Fruit fly (Drosophila melanogaster) whole organism, prepupa: Measurements from ENCODE around the gene Ts.
A peak's percentile ranks its signal among the peaks of the same experiment; 100 is the strongest.

Experiments used
- Blimp-1 ChIP-seq: fragments of 200-800 bp; sonication (Bioruptor generic); optimal IDR thresholded peaks from 3 replicates; lab custom pipeline; 2017; ENCODE audit warnings: missing biosample characterization, missing genetic modification characterization, mild to moderate bottlenecking, moderate library complexity, missing genetic modification reagents
- CG10631 ChIP-seq: fragments of 200-800 bp; sonication (Bioruptor generic); optimal IDR thresholded peaks from 2 replicates; lab custom pipeline; 2016; ENCODE audit warnings: missing biosample characterization, missing genetic modification characterization
- CG10669 ChIP-seq: fragments of 200-800 bp; sonication (Bioruptor generic); optimal IDR thresholded peaks from 3 replicates; lab custom pipeline; 2018; ENCODE audit warnings: missing biosample characterization, mild to moderate bottlenecking, missing genetic modification characterization, moderate library complexity
- CG11294 ChIP-seq: fragments of 200-800 bp; sonication (Bioruptor generic); IDR thresholded peaks from 2 replicates; pipeline ENCODE4 v1.3.6; 2022; ENCODE audit warnings: missing biosample characterization, missing genetic modification characterization
- CG11762 ChIP-seq: fragments of 200-800 bp; sonication (Bioruptor generic); optimal IDR thresholded peaks from 3 replicates; lab custom pipeline; 2016; ENCODE audit warnings: missing biosample characterization, missing genetic modification characterization; ENCODE audit not compliant: insufficient read depth
- CG11902 ChIP-seq: fragments of 200-800 bp; sonication (Bioruptor generic); optimal IDR thresholded peaks from 3 replicates; lab custom pipeline; 2016; ENCODE audit warnings: missing biosample characterization, missing genetic modification characterization
- CG15336 ChIP-seq: fragments of 200-800 bp; sonication (Bioruptor generic); IDR thresholded peaks from 2 replicates; pipeline ENCODE4 v1.3.6; 2022; ENCODE audit warnings: missing biosample characterization, missing genetic modification characterization
- CG16779 ChIP-seq: fragments of 200-800 bp; sonication (Bioruptor generic); optimal IDR thresholded peaks from 3 replicates; lab custom pipeline; 2017; ENCODE audit warnings: missing biosample characterization, mild to moderate bottlenecking, missing genetic modification characterization
- CG3032 ChIP-seq: fragments of 200-800 bp; optimal IDR thresholded peaks from 2 replicates; lab custom pipeline; 2019; ENCODE audit warnings: missing biosample characterization, mild to moderate bottlenecking, missing genetic modification characterization, moderate library complexity
- CG31627 ChIP-seq: fragments of 200-800 bp; sonication (Bioruptor generic); optimal IDR thresholded peaks from 3 replicates; lab custom pipeline; 2016; ENCODE audit warnings: missing biosample characterization, missing genetic modification characterization
- CG32006 ChIP-seq: fragments of 200-800 bp; sonication (Bioruptor generic); optimal IDR thresholded peaks from 3 replicates; lab custom pipeline; 2017; ENCODE audit warnings: missing biosample characterization, mild to moderate bottlenecking, missing genetic modification characterization
- CG34406 ChIP-seq: fragments of 200-800 bp; sonication (Bioruptor generic); optimal IDR thresholded peaks from 3 replicates; lab custom pipeline; 2016; ENCODE audit warnings: missing biosample characterization, missing genetic modification characterization
- CG4318 ChIP-seq: fragments of 200-800 bp; sonication (Bioruptor generic); optimal IDR thresholded peaks from 3 replicates; lab custom pipeline; 2017; ENCODE audit warnings: missing biosample characterization, mild to moderate bottlenecking, missing genetic modification characterization
- CG6163 ChIP-seq: fragments of 200-800 bp; sonication (Bioruptor generic); IDR thresholded peaks from 3 replicates; pipeline ENCODE4 v1.3.6; 2022; ENCODE audit warnings: missing biosample characterization, missing genetic modification characterization
- CG6276 ChIP-seq: fragments of 200-800 bp; sonication (Bioruptor generic); optimal IDR thresholded peaks from 2 replicates; lab custom pipeline; 2017; ENCODE audit warnings: missing biosample characterization, mild to moderate bottlenecking, missing genetic modification characterization
- CG6808 ChIP-seq: fragments of 200-800 bp; sonication (Bioruptor generic); optimal IDR thresholded peaks from 3 replicates; lab custom pipeline; 2017; ENCODE audit warnings: missing biosample characterization, missing genetic modification characterization, mild to moderate bottlenecking, moderate library complexity, missing genetic modification reagents
- CG6854 ChIP-seq: fragments of 200-800 bp; sonication (Bioruptor generic); optimal IDR thresholded peaks from 2 replicates; lab custom pipeline; 2017; ENCODE audit warnings: missing biosample characterization, mild to moderate bottlenecking, missing genetic modification characterization
- CG8119 ChIP-seq: fragments of 200-800 bp; sonication (Bioruptor generic); IDR thresholded peaks from 3 replicates; pipeline ENCODE4 v1.3.6; 2022; ENCODE audit warnings: missing biosample characterization, missing genetic modification characterization
- CG8319 ChIP-seq: fragments of 200-800 bp; sonication (Bioruptor generic); optimal IDR thresholded peaks from 3 replicates; lab custom pipeline; 2016; ENCODE audit warnings: missing biosample characterization, missing genetic modification characterization
- CG9139 ChIP-seq: fragments of 200-800 bp; sonication (Bioruptor generic); optimal IDR thresholded peaks from 3 replicates; lab custom pipeline; 2017; ENCODE audit warnings: missing biosample characterization, mild to moderate bottlenecking, missing genetic modification characterization
- Eip75B ChIP-seq: fragments of 200-800 bp; sonication (Bioruptor generic); optimal IDR thresholded peaks from 3 replicates; lab custom pipeline; 2016; ENCODE audit warnings: missing biosample characterization, missing genetic modification characterization
- Eip78C ChIP-seq: fragments of 200-800 bp; sonication (Bioruptor generic); peaks from one replicate; lab custom pipeline; 2016; ENCODE audit warnings: missing biosample characterization, missing genetic modification characterization
- Eip93F ChIP-seq: fragments of 200-800 bp; sonication (Bioruptor generic); optimal IDR thresholded peaks from 2 replicates; lab custom pipeline; 2016; ENCODE audit warnings: missing biosample characterization, mild to moderate bottlenecking, missing genetic modification characterization
- Ets21C ChIP-seq: fragments of 200-800 bp; sonication (Bioruptor generic); optimal IDR thresholded peaks from 3 replicates; lab custom pipeline; 2016; ENCODE audit warnings: missing biosample characterization, missing genetic modification characterization
- Gug ChIP-seq: fragments of 200-800 bp; sonication (Bioruptor generic); IDR thresholded peaks from 2 replicates; pipeline ENCODE4 v1.3.6; 2022; ENCODE audit warnings: missing biosample characterization, missing genetic modification characterization
- Hr38 ChIP-seq: sonication (Bioruptor generic); optimal IDR thresholded peaks from 2 replicates; lab custom pipeline; 2016; ENCODE audit warnings: missing biosample characterization, missing genetic modification characterization
- Hr39 ChIP-seq: fragments of 200-800 bp; sonication (Bioruptor generic); optimal IDR thresholded peaks from 2 replicates; lab custom pipeline; 2016; ENCODE audit warnings: missing biosample characterization, missing genetic modification characterization
- Hr4 ChIP-seq: fragments of 200-800 bp; sonication (Bioruptor generic); optimal IDR thresholded peaks from 3 replicates; lab custom pipeline; 2016; ENCODE audit warnings: missing biosample characterization, missing genetic modification characterization
- Met ChIP-seq: fragments of 200-800 bp; sonication (Bioruptor generic); optimal IDR thresholded peaks from 3 replicates; lab custom pipeline; 2016; ENCODE audit warnings: missing biosample characterization, missing genetic modification characterization
- OdsH ChIP-seq: fragments of 200-800 bp; sonication (Bioruptor generic); optimal IDR thresholded peaks from 3 replicates; lab custom pipeline; 2016; ENCODE audit warnings: missing biosample characterization, missing genetic modification characterization
- Smox ChIP-seq: fragments of 200-800 bp; sonication (Bioruptor generic); optimal IDR thresholded peaks from 3 replicates; lab custom pipeline; 2016; ENCODE audit warnings: missing biosample characterization, missing genetic modification characterization
- Sox14 ChIP-seq: fragments of 200-800 bp; sonication (Bioruptor generic); optimal IDR thresholded peaks from 3 replicates; lab custom pipeline; 2016; ENCODE audit warnings: missing biosample characterization, missing genetic modification characterization
- achi ChIP-seq: fragments of 200-800 bp; sonication (Bioruptor generic); optimal IDR thresholded peaks from 3 replicates; lab custom pipeline; 2016; ENCODE audit warnings: missing biosample characterization, missing genetic modification characterization
- acj6 ChIP-seq: fragments of 200-800 bp; sonication (Bioruptor generic); optimal IDR thresholded peaks from 3 replicates; lab custom pipeline; 2016; ENCODE audit warnings: missing biosample characterization, missing genetic modification characterization
- cyc ChIP-seq: fragments of 200-800 bp; sonication (Bioruptor generic); optimal IDR thresholded peaks from 3 replicates; lab custom pipeline; 2016; ENCODE audit warnings: missing biosample characterization, missing genetic modification characterization
- dsx ChIP-seq: fragments of 200-800 bp; optimal IDR thresholded peaks from 3 replicates; lab custom pipeline; 2019; ENCODE audit warnings: missing biosample characterization, mild to moderate bottlenecking, missing genetic modification characterization, moderate library complexity; ENCODE audit not compliant: poor library complexity, severe bottlenecking
- eg ChIP-seq: fragments of 200-800 bp; sonication (Bioruptor generic); IDR thresholded peaks from 3 replicates; pipeline ENCODE4 v1.3.6; 2022; ENCODE audit warnings: missing biosample characterization, missing genetic modification characterization
- esn ChIP-seq: fragments of 200-800 bp; sonication (Bioruptor generic); optimal IDR thresholded peaks from 2 replicates; lab custom pipeline; 2016; ENCODE audit warnings: missing biosample characterization, mild to moderate bottlenecking, missing genetic modification characterization, moderate library complexity
- fd59A ChIP-seq: fragments of 200-800 bp; sonication (Bioruptor generic); optimal IDR thresholded peaks from 2 replicates; lab custom pipeline; 2017; ENCODE audit warnings: missing biosample characterization, mild to moderate bottlenecking, missing genetic modification characterization, missing genetic modification reagents
- fkh ChIP-seq: fragments of 200-800 bp; sonication (Bioruptor generic); optimal IDR thresholded peaks from 3 replicates; lab custom pipeline; 2017; ENCODE audit warnings: missing biosample characterization, mild to moderate bottlenecking, missing genetic modification characterization, moderate library complexity
- lz ChIP-seq: fragments of 200-800 bp; sonication (Bioruptor generic); optimal IDR thresholded peaks from 3 replicates; lab custom pipeline; 2016; ENCODE audit warnings: missing biosample characterization, missing genetic modification characterization
- net ChIP-seq: fragments of 200-800 bp; sonication (Bioruptor generic); optimal IDR thresholded peaks from 3 replicates; lab custom pipeline; 2016; ENCODE audit warnings: missing biosample characterization, missing genetic modification characterization
- salr ChIP-seq, 2 experiments: fragments of 200-800 bp; sonication (Bioruptor generic); optimal IDR thresholded peaks; 3 replicates each; lab custom pipeline; 2016 to 2018; ENCODE audit warnings: missing biosample characterization in 2 of 2, missing genetic modification characterization in 2 of 2, mild to moderate bottlenecking in 1 of 2
- spab ChIP-seq: fragments of 200-800 bp; sonication (Bioruptor generic); optimal IDR thresholded peaks from 2 replicates; lab custom pipeline; 2017; ENCODE audit warnings: missing biosample characterization, mild to moderate bottlenecking, missing genetic modification characterization, missing genetic modification reagents
- ss ChIP-seq, 2 experiments: fragments of 200-800 bp; sonication (Bioruptor generic); optimal IDR thresholded peaks; 2 replicates in 1 of 2; 3 replicates in 1 of 2; lab custom pipeline; 2017 to 2018; ENCODE audit warnings: mild to moderate bottlenecking in 2 of 2, missing biosample characterization in 2 of 2, missing genetic modification characterization in 2 of 2, moderate library complexity in 1 of 2
- svp ChIP-seq: fragments of 200-800 bp; sonication (Bioruptor generic); peaks from one replicate; lab custom pipeline; 2016; ENCODE audit warnings: missing biosample characterization, missing genetic modification characterization
- topi ChIP-seq: fragments of 200-800 bp; sonication (Bioruptor generic); optimal IDR thresholded peaks from 3 replicates; lab custom pipeline; 2016; ENCODE audit warnings: missing biosample characterization, missing genetic modification characterization
- vri ChIP-seq: fragments of 200-800 bp; sonication (Bioruptor generic); optimal IDR thresholded peaks from 3 replicates; lab custom pipeline; 2016; ENCODE audit warnings: missing biosample characterization, mild to moderate bottlenecking, missing genetic modification characterization

Gene Ts

dm6 chr2L:2945438-2946220 is 23.8 kb downstream of the Ts start:
- TF ChIP-seq CG10669 (GFP tag; lab: Kevin White, UChicago) (no peak), fkh (peak; percentile 52), svp (GFP tag; lab: Kevin White, UChicago) (peak; percentile 74), CG34406 (GFP tag; lab: Kevin White, UChicago) (no peak)

- peak; percentile 51 for TF ChIP-seq CG11762 (GFP tag; lab: Kevin White, UChicago)
- no peak for TF ChIP-seq spab (GFP tag; lab: Kevin White, UChicago)
- TF ChIP-seq CG8319: no peak
- TF ChIP-seq achi (GFP tag; lab: Kevin White, UChicago): no peak
- TF ChIP-seq CG11294 (GFP tag; lab: Robert Waterston, UW): no peak
- peak; percentile 65 for TF ChIP-seq CG15336 (GFP tag; lab: Robert Waterston, UW)
- TF ChIP-seq OdsH (GFP tag; lab: Kevin White, UChicago): no peak
- TF ChIP-seq CG34406 (GFP tag; lab: Kevin White, UChicago): peak; percentile 48
- peak; percentile 55 for TF ChIP-seq CG10631 (GFP tag; lab: Kevin White, UChicago)
- no peak for TF ChIP-seq Blimp-1 (GFP tag; lab: Kevin White, UChicago)
- TF ChIP-seq CG16779 (tag; lab: Kevin White, UChicago): no peak
- no peak for TF ChIP-seq salr (GFP tag; optimal IDR thresholded peaks at IDR 0.05; lab: Kevin White, UChicago)
- no peak for TF ChIP-seq Eip93F (GFP tag; lab: Kevin White, UChicago)
- TF ChIP-seq CG11902 (GFP tag; lab: Kevin White, UChicago): no peak
- no peak for TF ChIP-seq CG9139 (GFP tag; lab: Kevin White, UChicago)
- peak; percentile 68 for TF ChIP-seq eg
- peak; percentile 58 for TF ChIP-seq lz (GFP tag; lab: Kevin White, UChicago)
- peak; percentile 74 for TF ChIP-seq svp (GFP tag; lab: Kevin White, UChicago)
- TF ChIP-seq Hr39 (GFP tag; lab: Kevin White, UChicago): peak; percentile 50
- TF ChIP-seq acj6 (GFP tag; lab: Kevin White, UChicago): peak; percentile 68
- peak; percentile 77; the same call in 2 of the 3 replicates for TF ChIP-seq CG6163 (GFP tag; lab: Robert Waterston, UW)
- peak; percentile 36 for TF ChIP-seq CG4318 (GFP tag; lab: Kevin White, UChicago)
- TF ChIP-seq CG32006 (GFP tag; lab: Kevin White, UChicago): peak; percentile 62
- TF ChIP-seq dsx: no peak
- TF ChIP-seq fd59A (GFP tag; lab: Kevin White, UChicago): no peak
- TF ChIP-seq Sox14 (GFP tag; lab: Kevin White, UChicago): peak; percentile 49
- TF ChIP-seq CG8119: peak; percentile 67; the same call in 2 of the 3 replicates
- no peak for TF ChIP-seq CG6854 (GFP tag; lab: Kevin White, UChicago)
- no peak for TF ChIP-seq Gug
- TF ChIP-seq Eip78C (GFP tag; lab: Kevin White, UChicago): peak; percentile 85
- peak; percentile 18 for TF ChIP-seq CG3032 (tag; lab: Kevin White, UChicago)
- TF ChIP-seq Met (GFP tag; lab: Kevin White, UChicago): no peak
- TF ChIP-seq Hr38: no peak
- peak; percentile 45 for TF ChIP-seq CG10669 (GFP tag; lab: Kevin White, UChicago)
- peak; percentile 64 for TF ChIP-seq esn
- TF ChIP-seq fkh: no peak
- TF ChIP-seq cyc (GFP tag; lab: Kevin White, UChicago): peak; percentile 21
- TF ChIP-seq net (GFP tag; lab: Kevin White, UChicago): peak; percentile 21
- TF ChIP-seq vri: no peak
- peak; percentile 59 for TF ChIP-seq Eip75B (GFP tag; lab: Kevin White, UChicago)
- TF ChIP-seq ss (GFP tag; optimal IDR thresholded peaks at IDR 0.05; lab: Kevin White, UChicago): peak in 1 of 2 experiments; percentile 13
- TF ChIP-seq CG6276 (GFP tag; lab: Kevin White, UChicago): peak; percentile 23
- TF ChIP-seq topi (GFP tag; lab: Kevin White, UChicago): peak; percentile 52
- TF ChIP-seq Hr4 (GFP tag; lab: Kevin White, UChicago): peak; percentile 57
- peak; percentile 55 for TF ChIP-seq Smox (GFP tag; lab: Kevin White, UChicago)
- peak; percentile 2 for TF ChIP-seq CG6808 (GFP tag; lab: Kevin White, UChicago)
- TF ChIP-seq CG31627 (GFP tag; lab: Kevin White, UChicago): peak; percentile 55
- no peak for TF ChIP-seq Ets21C
Measured at dm6 chr2L:2944509-2944908, 24.9 kb downstream of the Ts start.
